Worm (Caenorhabditis elegans) whole organism, L1 larva: ENCODE results near the gene srh-231.

Source experiments
- hlh-17 ChIP-seq: fragments of 200-800 bp; sonication (Bioruptor generic); optimal IDR thresholded peaks from 2 replicates; lab custom pipeline; 2018; ENCODE audit warnings: missing genetic modification characterization, mild to moderate bottlenecking, missing compliant biosample characterization, moderate library complexity, borderline replicate concordance
- isw-1 ChIP-seq: fragments of 200-800 bp; sonication (Bioruptor generic); IDR thresholded peaks from 2 replicates; pipeline ENCODE4 v1.3.6; 2022; ENCODE audit warnings: missing genetic modification characterization, missing compliant biosample characterization
- lin-39 ChIP-seq: fragments of 150-350 bp; optimal IDR thresholded peaks from 2 replicates; lab custom pipeline; 2014; ENCODE audit warnings: missing biosample characterization, missing genetic modification reagents, missing genetic modification characterization
- mep-1 ChIP-seq: fragments of 150-350 bp; optimal IDR thresholded peaks from 2 replicates; lab custom pipeline; 2014; ENCODE audit warnings: missing biosample characterization, missing genetic modification characterization
- nhr-77 ChIP-seq: fragments of 150-350 bp; optimal IDR thresholded peaks from 2 replicates; lab custom pipeline; 2014; ENCODE audit warnings: missing biosample characterization, missing genetic modification characterization
- snpc-4 ChIP-seq: fragments of 150-350 bp; optimal IDR thresholded peaks from 2 replicates; lab custom pipeline; 2014; ENCODE audit warnings: missing biosample characterization, missing genetic modification characterization
- ztf-4 ChIP-seq: fragments of 150-350 bp; optimal IDR thresholded peaks from 2 replicates; lab custom pipeline; 2014; ENCODE audit warnings: missing biosample characterization, missing genetic modification characterization

DNA sequence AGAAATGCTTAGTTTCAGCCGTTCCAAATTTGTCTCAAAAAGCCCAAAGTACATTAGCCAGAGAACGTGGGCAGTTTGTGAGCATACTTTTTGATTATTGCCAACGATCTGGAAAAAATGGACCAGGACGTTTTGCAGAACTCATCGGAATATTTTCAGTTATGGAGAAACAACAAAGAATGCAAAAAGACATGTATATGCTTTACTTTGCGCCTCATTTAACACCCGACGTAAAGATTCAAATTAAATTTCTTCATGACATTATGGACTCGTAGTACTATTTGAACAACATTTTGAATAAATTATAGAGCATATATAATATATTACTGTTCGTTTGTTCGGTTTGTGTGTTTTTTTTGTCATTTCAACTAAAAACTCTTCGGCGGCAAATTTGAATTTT is 8.5 kb downstream of the srh-231 start, which contains the start of gene srh-244:
- no peak for TF ChIP-seq nhr-77
- TF ChIP-seq snpc-4 (tag; lab: Kevin White, UChicago) = no peak
- TF ChIP-seq ztf-4 = no peak
- TF ChIP-seq isw-1 = no peak
- TF ChIP-seq lin-39 (tag; lab: Kevin White, UChicago) = no peak
- no peak for TF ChIP-seq mep-1
- TF ChIP-seq hlh-17 (GFP tag; lab: Kevin White, UChicago) = no peak
